Worm (Caenorhabditis elegans) whole organism, L4 larva: ENCODE measurements around the gene ZK1127.13.

Source experiments
- Y5F2A.4 ChIP-seq: fragments of 200-800 bp; sonication (Bioruptor generic); optimal IDR thresholded peaks from 2 replicates; lab custom pipeline; 2018; ENCODE audit warnings: mild to moderate bottlenecking, missing genetic modification characterization, missing compliant biosample characterization
- ZK337.2 ChIP-seq: fragments of 200-800 bp; sonication (Bioruptor generic); IDR thresholded peaks from 2 replicates; pipeline ENCODE4 v1.3.6; 2022; ENCODE audit warnings: missing genetic modification reagents, missing genetic modification characterization, missing compliant biosample characterization
- aha-1 ChIP-seq: fragments of 150-350 bp; peaks from one replicate; lab custom pipeline; 2014; ENCODE audit warnings: missing biosample characterization, missing genetic modification characterization
- aly-2 ChIP-seq: sonication (generic microtip); optimal IDR thresholded peaks from 2 replicates; lab custom pipeline; 2018; ENCODE audit warnings: missing biosample characterization, missing genetic modification characterization
- ceh-28 ChIP-seq: fragments of 150-350 bp; optimal IDR thresholded peaks from 2 replicates; lab custom pipeline; 2014; ENCODE audit warnings: missing biosample characterization, missing genetic modification reagents, missing genetic modification characterization
- ceh-32 ChIP-seq: sonication (generic microtip); optimal IDR thresholded peaks from 2 replicates; lab custom pipeline; 2016; ENCODE audit warnings: mild to moderate bottlenecking, missing genetic modification characterization, missing compliant biosample characterization; ENCODE audit not compliant: poor library complexity
- ceh-62 ChIP-seq: sonication (generic microtip); optimal IDR thresholded peaks from 2 replicates; lab custom pipeline; 2017; ENCODE audit warnings: missing biosample characterization, missing genetic modification characterization
- ces-1 ChIP-seq: fragments of 150-350 bp; sonication (generic microtip); optimal IDR thresholded peaks from 4 replicates; lab custom pipeline; 2014; ENCODE audit warnings: missing biosample characterization, missing genetic modification reagents, missing genetic modification characterization
- ctbp-1 ChIP-seq: fragments of 200-800 bp; sonication (Bioruptor generic); IDR thresholded peaks from 2 replicates; pipeline ENCODE4 v1.3.6; 2022; ENCODE audit warnings: missing genetic modification reagents, missing genetic modification characterization, missing compliant biosample characterization
- daf-12 ChIP-seq: fragments of 150-350 bp; optimal IDR thresholded peaks from 2 replicates; lab custom pipeline; 2014; ENCODE audit warnings: missing biosample characterization, missing genetic modification reagents, missing genetic modification characterization
- daf-16 ChIP-seq, 3 experiments: sonication (generic microtip); optimal IDR thresholded peaks; 2 replicates each; lab custom pipeline; 2016 to 2017; ENCODE audit warnings: missing genetic modification characterization in 3 of 3, missing genetic modification reagents in 3 of 3, mild to moderate bottlenecking in 2 of 3, missing compliant biosample characterization in 2 of 3, missing biosample characterization in 1 of 3, moderate library complexity in 1 of 3
- daf-19 ChIP-seq: fragments of 200-800 bp; sonication (Bioruptor generic); conservative IDR thresholded peaks from 2 replicates; pipeline ENCODE4 v1.3.6; 2022; ENCODE audit warnings: missing genetic modification characterization, missing compliant biosample characterization
- daf-8 ChIP-seq: fragments of 200-800 bp; sonication (Bioruptor generic); IDR thresholded peaks from 2 replicates; pipeline ENCODE4 v1.3.6; 2022; ENCODE audit warnings: missing genetic modification characterization, missing compliant biosample characterization
- duxl-1 ChIP-seq: sonication (generic microtip); optimal IDR thresholded peaks from 2 replicates; lab custom pipeline; 2016; ENCODE audit warnings: mild to moderate bottlenecking, missing genetic modification characterization, moderate library complexity, missing compliant biosample characterization; ENCODE audit not compliant: poor library complexity
- fkh-10 ChIP-seq: fragments of 150-350 bp; optimal IDR thresholded peaks from 2 replicates; lab custom pipeline; 2014; ENCODE audit warnings: missing biosample characterization, missing genetic modification reagents, missing genetic modification characterization
- hlh-30 ChIP-seq: sonication (generic microtip); optimal IDR thresholded peaks from 2 replicates; lab custom pipeline; 2017; ENCODE audit warnings: antibody characterized with exemption, mild to moderate bottlenecking, missing genetic modification characterization, missing compliant biosample characterization; ENCODE audit not compliant: insufficient read depth
- jun-1 ChIP-seq: fragments of 150-350 bp; optimal IDR thresholded peaks from 2 replicates; lab custom pipeline; 2014; ENCODE audit warnings: missing biosample characterization, missing genetic modification reagents, missing genetic modification characterization
- lim-7 ChIP-seq: fragments of 200-800 bp; sonication (Bioruptor generic); IDR thresholded peaks from 2 replicates; pipeline ENCODE4 v1.3.6; 2022; ENCODE audit warnings: missing genetic modification characterization, missing compliant biosample characterization
- lin-39 ChIP-seq: fragments of 150-350 bp; optimal IDR thresholded peaks from 2 replicates; lab custom pipeline; 2014; ENCODE audit warnings: missing biosample characterization, missing genetic modification reagents, missing genetic modification characterization
- madf-9 ChIP-seq: fragments of 200-800 bp; sonication (Bioruptor generic); conservative IDR thresholded peaks from 2 replicates; pipeline ENCODE4 v1.3.6; 2022; ENCODE audit warnings: missing genetic modification reagents, missing genetic modification characterization, missing compliant biosample characterization
- mdl-1 ChIP-seq, 2 experiments: fragments of 150-350 bp in 1 of 2; sonication (generic microtip) in 1 of 2; optimal IDR thresholded peaks; 2 replicates each; lab custom pipeline; 2014 to 2017; ENCODE audit warnings: missing biosample characterization in 2 of 2, missing genetic modification characterization in 2 of 2
- mdt-29 ChIP-seq: fragments of 200-800 bp; sonication (Bioruptor generic); IDR thresholded peaks from 2 replicates; pipeline ENCODE4 v1.3.6; 2022; ENCODE audit warnings: missing genetic modification reagents, missing genetic modification characterization, missing compliant biosample characterization
- mep-1 ChIP-seq: fragments of 150-350 bp; sonication (generic microtip); optimal IDR thresholded peaks from 3 replicates; lab custom pipeline; 2014; ENCODE audit warnings: missing biosample characterization, missing genetic modification characterization
- mes-2 ChIP-seq: sonication (generic microtip); optimal IDR thresholded peaks from 2 replicates; lab custom pipeline; 2016; ENCODE audit warnings: missing genotype, mild to moderate bottlenecking, missing genetic modification characterization, missing compliant biosample characterization; ENCODE audit not compliant: poor library complexity, severe bottlenecking
- nhr-10 ChIP-seq: fragments of 150-350 bp; optimal IDR thresholded peaks from 2 replicates; lab custom pipeline; 2014; ENCODE audit warnings: missing biosample characterization, missing genetic modification characterization
- nhr-25 ChIP-seq: sonication (generic microtip); optimal IDR thresholded peaks from 2 replicates; lab custom pipeline; 2017; ENCODE audit warnings: missing genetic modification characterization, mild to moderate bottlenecking, missing compliant biosample characterization, antibody characterized with exemption, moderate library complexity, borderline replicate concordance; ENCODE audit not compliant: insufficient read depth
- nhr-28 ChIP-seq: fragments of 150-350 bp; optimal IDR thresholded peaks from 2 replicates; lab custom pipeline; 2014; ENCODE audit warnings: missing biosample characterization, missing genetic modification characterization
- nhr-42 ChIP-seq: fragments of 200-800 bp; sonication (Bioruptor generic); IDR thresholded peaks from 2 replicates; pipeline ENCODE4 v1.3.6; 2022; ENCODE audit warnings: missing genetic modification characterization, missing compliant biosample characterization
- nhr-48 ChIP-seq: sonication (generic microtip); optimal IDR thresholded peaks from 2 replicates; lab custom pipeline; 2016; ENCODE audit warnings: mild to moderate bottlenecking, missing genetic modification characterization, missing compliant biosample characterization
- nhr-6 ChIP-seq: fragments of 150-350 bp; optimal IDR thresholded peaks from 2 replicates; lab custom pipeline; 2014; ENCODE audit warnings: missing biosample characterization, missing genetic modification characterization
- nhr-76 ChIP-seq: fragments of 150-350 bp; optimal IDR thresholded peaks from 2 replicates; lab custom pipeline; 2014; ENCODE audit warnings: missing biosample characterization, missing genetic modification characterization
- pha-4 ChIP-seq, 2 experiments: fragments of 150-350 bp in 1 of 2; fragments of 200-800 bp in 1 of 2; sonication (Bioruptor generic) in 1 of 2; IDR thresholded peaks in 1 of 2; optimal IDR thresholded peaks in 1 of 2; 2 replicates each; pipeline versions ENCODE4 v1.3.6 to Lab custom; 2014 to 2022; ENCODE audit warnings: missing genetic modification characterization in 2 of 2, missing genetic modification reagents in 2 of 2, missing biosample characterization in 1 of 2, missing compliant biosample characterization in 1 of 2
- php-3 ChIP-seq: fragments of 200-800 bp; sonication (Bioruptor generic); IDR thresholded peaks from 2 replicates; pipeline ENCODE4 v1.3.6; 2022; ENCODE audit warnings: missing genetic modification reagents, missing genetic modification characterization, missing compliant biosample characterization
- rbr-2 ChIP-seq: sonication (generic microtip); optimal IDR thresholded peaks from 2 replicates; lab custom pipeline; 2016; ENCODE audit warnings: missing genotype, missing genetic modification characterization, missing compliant biosample characterization
- saeg-2 ChIP-seq: fragments of 200-800 bp; sonication (Bioruptor generic); IDR thresholded peaks from 2 replicates; pipeline ENCODE4 v1.3.6; 2022; ENCODE audit warnings: missing genetic modification reagents, missing genetic modification characterization, missing compliant biosample characterization
- sdz-12 ChIP-seq: fragments of 200-800 bp; sonication (Bioruptor generic); optimal IDR thresholded peaks from 2 replicates; lab custom pipeline; 2018; ENCODE audit warnings: mild to moderate bottlenecking, missing genetic modification characterization, missing compliant biosample characterization
- skn-1 ChIP-seq: fragments of 150-350 bp; optimal IDR thresholded peaks from 2 replicates; lab custom pipeline; 2014; ENCODE audit warnings: missing biosample characterization, missing genetic modification characterization
- snpc-1.2 ChIP-seq: fragments of 200-800 bp; sonication (Bioruptor generic); IDR thresholded peaks from 2 replicates; pipeline ENCODE4 v1.3.6; 2022; ENCODE audit warnings: missing genetic modification reagents, missing genetic modification characterization, missing compliant biosample characterization
- spr-3 ChIP-seq: fragments of 200-800 bp; sonication (Bioruptor generic); optimal IDR thresholded peaks from 2 replicates; lab custom pipeline; 2018; ENCODE audit warnings: mild to moderate bottlenecking, missing genetic modification characterization, missing compliant biosample characterization
- unc-62 ChIP-seq, 3 experiments: fragments of 150-350 bp in 1 of 3; sonication (generic microtip); optimal IDR thresholded peaks in 2 of 3; peaks in 1 of 3; 1 replicate in 1 of 3; 2 replicates in 2 of 3; lab custom pipeline; 2014 to 2017; ENCODE audit warnings: missing biosample characterization in 3 of 3, missing genetic modification characterization in 3 of 3, missing genetic modification reagents in 3 of 3, missing genotype in 1 of 3
- zag-1 ChIP-seq: fragments of 150-350 bp; optimal IDR thresholded peaks from 2 replicates; lab custom pipeline; 2014; ENCODE audit warnings: missing biosample characterization, missing genetic modification characterization
- zip-11 ChIP-seq: fragments of 200-800 bp; sonication (Bioruptor generic); IDR thresholded peaks from 2 replicates; pipeline ENCODE4 v1.3.6; 2022; ENCODE audit warnings: missing genetic modification characterization, missing compliant biosample characterization
- zip-2 ChIP-seq: fragments of 150-350 bp; optimal IDR thresholded peaks from 2 replicates; lab custom pipeline; 2014; ENCODE audit warnings: missing biosample characterization, missing genetic modification characterization
- ztf-11 ChIP-seq: fragments of 150-350 bp; optimal IDR thresholded peaks from 2 replicates; lab custom pipeline; 2014; ENCODE audit warnings: missing biosample characterization, missing genetic modification characterization
- ztf-7 ChIP-seq: fragments of 150-350 bp; optimal IDR thresholded peaks from 2 replicates; lab custom pipeline; 2014; ENCODE audit warnings: missing biosample characterization, missing genetic modification characterization

The ZK1127.13 gene

DNA sequence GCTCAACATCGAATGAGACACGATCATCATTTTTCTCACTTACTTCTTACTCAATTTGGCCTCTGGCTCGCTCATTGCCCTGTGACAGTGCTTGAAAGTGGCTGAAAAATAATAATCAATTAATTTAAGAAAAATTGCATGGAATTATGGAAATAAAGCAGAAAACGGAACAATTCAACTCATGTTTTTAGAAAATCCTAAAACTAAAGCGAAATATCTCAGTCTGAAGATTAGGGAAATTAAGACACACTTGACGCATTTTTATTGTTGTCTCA is 19.2 kb downstream of the ZK1127.13 start, which contains the start of gene kars-1:
kars-1 (minus strand) TSS at position 101 of the 275 bp plus-strand sequence.
- TF ChIP-seq nhr-48 (no peak), ctbp-1 (GFP tag; lab: Robert Waterston, UW) (no peak), unc-62 (GFP tag; optimal IDR thresholded peaks at IDR 0.05 in 1 of 2; lab: Kevin White, UChicago) (no peak), unc-62 (tag; optimal IDR thresholded peaks at IDR 0.05; lab: Kevin White, UChicago) (no peak), nhr-28 (no peak), hlh-30 (tag; lab: Kevin White, UChicago) (no peak), ztf-11 (tag; lab: Kevin White, UChicago) (no peak), mes-2 (tag; lab: Kevin White, UChicago) (no peak), madf-9 (GFP tag; lab: Robert Waterston, UW) (no peak), jun-1 (tag; lab: Kevin White, UChicago) (no peak), pha-4 (GFP tag; IDR thresholded peaks at IDR 0.05; lab: Robert Waterston, UW) (no peak), pha-4 (tag; optimal IDR thresholded peaks at IDR 0.05; lab: Kevin White, UChicago) (no peak), Y5F2A.4 (GFP tag; lab: Kevin White, UChicago) (no peak), nhr-10 (tag; lab: Kevin White, UChicago) (no peak), ces-1 (no peak), rbr-2 (tag; lab: Kevin White, UChicago) (no peak), lin-39 (tag; lab: Kevin White, UChicago) (no peak), sdz-12 (GFP tag; lab: Kevin White, UChicago) (no peak), ceh-28 (tag; lab: Kevin White, UChicago) (no peak), lim-7 (GFP tag; lab: Robert Waterston, UW) (no peak), spr-3 (GFP tag; lab: Kevin White, UChicago) (no peak), mep-1 (tag; lab: Kevin White, UChicago) (no peak)

DNA sequence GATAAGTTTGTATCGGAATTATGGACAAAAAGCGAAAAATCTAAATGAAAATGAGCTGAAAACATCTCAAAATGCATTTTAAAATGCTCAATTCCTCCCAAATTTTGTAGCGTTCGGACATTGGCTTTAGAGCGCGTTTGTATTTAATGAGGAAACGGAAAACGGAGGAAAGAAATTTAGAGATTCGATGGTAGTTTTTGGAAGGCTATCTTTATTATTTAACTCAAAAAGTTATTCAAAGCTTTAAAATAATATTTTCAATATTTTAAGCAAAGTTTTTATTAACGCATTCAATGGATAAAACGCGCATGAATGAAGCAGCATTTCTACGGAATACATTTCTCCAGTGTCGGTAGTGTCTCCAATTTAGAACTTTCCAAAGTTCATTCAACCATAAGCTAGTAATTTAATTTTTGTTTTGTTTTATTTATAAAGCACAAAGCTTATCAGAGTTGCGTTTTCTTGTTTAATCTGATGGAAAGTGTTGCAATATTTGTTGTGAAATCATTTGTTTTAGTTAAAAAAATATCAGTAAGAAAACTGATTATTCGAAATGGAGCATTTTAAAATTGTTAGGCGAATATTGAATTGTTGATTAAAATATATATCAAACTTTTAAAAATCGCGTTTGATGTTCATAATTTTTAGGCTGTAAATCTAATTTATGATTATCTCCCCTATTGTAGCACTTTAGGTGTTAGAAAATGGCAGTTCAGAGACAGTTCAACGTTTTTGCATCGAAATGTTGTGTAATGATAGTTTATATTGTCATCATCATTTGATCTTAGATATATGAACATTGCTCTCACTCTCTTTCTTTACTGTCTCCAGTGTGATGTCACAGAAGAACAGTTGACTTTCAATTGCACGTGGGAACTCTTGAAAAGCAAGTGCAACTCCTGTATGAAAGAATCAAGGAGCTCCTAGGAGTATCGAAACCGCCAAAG is 19.8 kb downstream of the ZK1127.13 start:
- no peak for TF ChIP-seq daf-16 (GFP tag; optimal IDR thresholded peaks at IDR 0.05; lab: Kevin White, UChicago)
- peak; percentile 59 for TF ChIP-seq daf-16 (tag; optimal IDR thresholded peaks at IDR 0.05; lab: Kevin White, UChicago)
- no peak for TF ChIP-seq ceh-32 (tag; lab: Kevin White, UChicago)
- no peak for TF ChIP-seq sdz-12 (GFP tag; lab: Kevin White, UChicago)
- no peak for TF ChIP-seq spr-3 (GFP tag; lab: Kevin White, UChicago)
- TF ChIP-seq duxl-1 (tag; lab: Kevin White, UChicago) = no peak
- TF ChIP-seq mdt-29 (GFP tag; lab: Robert Waterston, UW) = peak; percentile 53; the same call in 1 of the 2 replicates
- no peak for TF ChIP-seq ztf-7
- no peak for TF ChIP-seq lin-39 (tag; lab: Kevin White, UChicago)
- TF ChIP-seq daf-19 (GFP tag; lab: Robert Waterston, UW) = no peak
- no peak for TF ChIP-seq aly-2 (tag; lab: Kevin White, UChicago)
- TF ChIP-seq aha-1 (tag; lab: Kevin White, UChicago) = no peak
- TF ChIP-seq skn-1 = no peak
- TF ChIP-seq mep-1 (tag; lab: Kevin White, UChicago) = peak; percentile 57
- no peak for TF ChIP-seq ctbp-1 (GFP tag; lab: Robert Waterston, UW)
- TF ChIP-seq fkh-10 = peak; percentile 15
- peak; percentile 84 for TF ChIP-seq php-3 (GFP tag; lab: Robert Waterston, UW)
- TF ChIP-seq zip-11 (GFP tag; lab: Robert Waterston, UW) = no peak
- no peak for TF ChIP-seq madf-9 (GFP tag; lab: Robert Waterston, UW)
- TF ChIP-seq nhr-76 = no peak
- TF ChIP-seq nhr-42 (GFP tag; lab: Robert Waterston, UW) = no peak
- TF ChIP-seq snpc-1.2 (GFP tag; lab: Robert Waterston, UW) = no peak
- TF ChIP-seq ceh-62 (tag; lab: Kevin White, UChicago) = no peak
- TF ChIP-seq mdl-1 (tag; optimal IDR thresholded peaks at IDR 0.05; lab: Kevin White, UChicago) = peak in 1 of 2 experiments; percentile 47
- no peak for TF ChIP-seq ZK337.2
- TF ChIP-seq saeg-2 (GFP tag; lab: Robert Waterston, UW) = no peak
- no peak for TF ChIP-seq daf-12 (tag; lab: Kevin White, UChicago)
- TF ChIP-seq lim-7 (GFP tag; lab: Robert Waterston, UW) = no peak
- TF ChIP-seq zip-2 (tag; lab: Kevin White, UChicago) = no peak
- no peak for TF ChIP-seq daf-8 (GFP tag; lab: Robert Waterston, UW)
- TF ChIP-seq nhr-25 = no peak
- peak; percentile 56 for TF ChIP-seq rbr-2 (tag; lab: Kevin White, UChicago)
- TF ChIP-seq zag-1 (tag; lab: Kevin White, UChicago) = no peak
- no peak for TF ChIP-seq nhr-6 (tag; lab: Kevin White, UChicago)
